Worm (Caenorhabditis elegans) whole organism, young adult: ENCODE results near the gene vit-1.

ENCODE experiments used
- B0336.3 ChIP-seq: fragments of 200-800 bp; sonication (Bioruptor generic); IDR thresholded peaks from 2 replicates; pipeline ENCODE4 v1.3.6; 2022; ENCODE audit warnings: missing genetic modification characterization, missing compliant biosample characterization
- F22D6.2 ChIP-seq: sonication (generic microtip); optimal IDR thresholded peaks from 2 replicates; lab custom pipeline; 2016; ENCODE audit warnings: mild to moderate bottlenecking, missing genetic modification characterization, missing compliant biosample characterization
- F37B4.10 ChIP-seq: fragments of 200-800 bp; sonication (Bioruptor generic); IDR thresholded peaks from 2 replicates; pipeline ENCODE4 v1.3.6; 2022; ENCODE audit warnings: missing genetic modification characterization, missing compliant biosample characterization
- F52B5.7 ChIP-seq: sonication (generic microtip); optimal IDR thresholded peaks from 2 replicates; lab custom pipeline; 2016; ENCODE audit warnings: mild to moderate bottlenecking, missing genetic modification characterization, missing compliant biosample characterization
- F57A8.1 ChIP-seq: fragments of 200-800 bp; sonication (Bioruptor generic); optimal IDR thresholded peaks from 2 replicates; lab custom pipeline; 2018; ENCODE audit warnings: mild to moderate bottlenecking, missing genetic modification characterization, moderate library complexity, missing compliant biosample characterization
- K11D2.4 ChIP-seq: fragments of 200-800 bp; sonication (Bioruptor generic); IDR thresholded peaks from 2 replicates; pipeline ENCODE4 v1.3.6; 2022; ENCODE audit warnings: missing genetic modification reagents, missing genetic modification characterization, missing compliant biosample characterization
- Y67H2A.10 ChIP-seq: fragments of 200-800 bp; sonication (Bioruptor generic); conservative IDR thresholded peaks from 2 replicates; pipeline ENCODE4 v1.3.6; 2022; ENCODE audit warnings: missing genetic modification reagents, missing genetic modification characterization, missing compliant biosample characterization
- Y95B8A.8 ChIP-seq: fragments of 200-800 bp; sonication (Bioruptor generic); IDR thresholded peaks from 2 replicates; pipeline ENCODE4 v1.3.6; 2022; ENCODE audit warnings: missing genetic modification reagents, missing genetic modification characterization, missing compliant biosample characterization
- ama-1 ChIP-seq, 3 experiments: fragments of 150-350 bp in 1 of 3; sonication (generic microtip) in 2 of 3; optimal IDR thresholded peaks; 2 replicates each; lab custom pipeline; 2014 to 2018; ENCODE audit warnings: missing biosample characterization in 2 of 3, missing genetic modification characterization in 2 of 3, missing genetic modification reagents in 2 of 3
- aptf-2 ChIP-seq: fragments of 200-800 bp; sonication (Bioruptor generic); conservative IDR thresholded peaks from 2 replicates; pipeline ENCODE4 v1.3.6; 2022; ENCODE audit warnings: missing genetic modification reagents, missing genetic modification characterization, missing compliant biosample characterization
- athp-1 ChIP-seq: sonication (generic microtip); optimal IDR thresholded peaks from 2 replicates; lab custom pipeline; 2017; ENCODE audit warnings: mild to moderate bottlenecking, missing genetic modification characterization, missing compliant biosample characterization
- attf-3 ChIP-seq: fragments of 200-800 bp; sonication (Bioruptor generic); conservative IDR thresholded peaks from 2 replicates; pipeline ENCODE4 v1.3.6; 2022; ENCODE audit warnings: missing genetic modification reagents, missing genetic modification characterization, missing compliant biosample characterization
- attf-6 ChIP-seq: fragments of 200-800 bp; sonication (Bioruptor generic); IDR thresholded peaks from 2 replicates; pipeline ENCODE4 v1.3.6; 2022; ENCODE audit warnings: missing genetic modification reagents, missing genetic modification characterization, missing compliant biosample characterization
- ccch-3 ChIP-seq: fragments of 200-800 bp; sonication (Bioruptor generic); optimal IDR thresholded peaks from 2 replicates; lab custom pipeline; 2018; ENCODE audit warnings: mild to moderate bottlenecking, missing genetic modification characterization, missing compliant biosample characterization
- cebp-2 ChIP-seq: fragments of 200-800 bp; sonication (Bioruptor generic); IDR thresholded peaks from 2 replicates; pipeline ENCODE4 v1.3.6; 2022; ENCODE audit warnings: missing genetic modification characterization, missing compliant biosample characterization
- ceh-58 ChIP-seq: fragments of 200-800 bp; sonication (Bioruptor generic); IDR thresholded peaks from 2 replicates; pipeline ENCODE4 v1.3.6; 2022; ENCODE audit warnings: missing genetic modification characterization, missing compliant biosample characterization
- ceh-91 ChIP-seq: fragments of 200-800 bp; sonication (Bioruptor generic); IDR thresholded peaks from 2 replicates; pipeline ENCODE4 v1.3.6; 2022; ENCODE audit warnings: missing genetic modification reagents, missing genetic modification characterization, missing compliant biosample characterization
- dox-1 ChIP-seq: fragments of 200-800 bp; sonication (Bioruptor generic); IDR thresholded peaks from 2 replicates; pipeline ENCODE4 v1.3.6; 2022; ENCODE audit warnings: missing genetic modification reagents, missing genetic modification characterization, missing compliant biosample characterization
- dpff-1 ChIP-seq: sonication (generic microtip); optimal IDR thresholded peaks from 2 replicates; lab custom pipeline; 2017; ENCODE audit warnings: mild to moderate bottlenecking, missing genetic modification characterization, missing compliant biosample characterization
- egl-44 ChIP-seq: fragments of 200-800 bp; sonication (Bioruptor generic); IDR thresholded peaks from 2 replicates; pipeline ENCODE4 v1.3.6; 2022; ENCODE audit warnings: missing genetic modification reagents, missing genetic modification characterization, missing compliant biosample characterization
- ets-4 ChIP-seq: fragments of 200-800 bp; sonication (Bioruptor generic); optimal IDR thresholded peaks from 2 replicates; lab custom pipeline; 2018; ENCODE audit warnings: mild to moderate bottlenecking, missing genetic modification characterization, missing compliant biosample characterization
- gei-17 ChIP-seq: fragments of 200-800 bp; sonication (Bioruptor generic); optimal IDR thresholded peaks from 2 replicates; lab custom pipeline; 2018; ENCODE audit warnings: mild to moderate bottlenecking, missing genetic modification characterization, missing compliant biosample characterization
- hlh-26 ChIP-seq: fragments of 200-800 bp; sonication (Bioruptor generic); conservative IDR thresholded peaks from 2 replicates; pipeline ENCODE4 v1.3.6; 2022; ENCODE audit warnings: missing genetic modification reagents, missing genetic modification characterization, missing compliant biosample characterization
- hmg-20 ChIP-seq: fragments of 200-800 bp; sonication (Bioruptor generic); IDR thresholded peaks from 2 replicates; pipeline ENCODE4 v1.3.6; 2022; ENCODE audit warnings: missing genetic modification reagents, missing genetic modification characterization, missing compliant biosample characterization
- hrde-1 ChIP-seq: sonication (generic microtip); optimal IDR thresholded peaks from 2 replicates; lab custom pipeline; 2016; ENCODE audit warnings: missing genetic modification characterization, mild to moderate bottlenecking, missing compliant biosample characterization, moderate library complexity, missing genotype, missing genetic modification reagents, borderline replicate concordance
- hsf-1 ChIP-seq: fragments of 200-800 bp; sonication (Bioruptor generic); IDR thresholded peaks from 2 replicates; pipeline ENCODE4 v1.3.6; 2022; ENCODE audit warnings: missing genetic modification reagents, missing genetic modification characterization, missing compliant biosample characterization
- let-607 ChIP-seq, 2 experiments: fragments of 200-800 bp in 1 of 2; sonication (Bioruptor generic) in 1 of 2; sonication (generic microtip) in 1 of 2; optimal IDR thresholded peaks; 2 replicates each; lab custom pipeline; 2016 to 2018; ENCODE audit warnings: mild to moderate bottlenecking in 2 of 2, missing compliant biosample characterization in 2 of 2, missing genetic modification characterization in 2 of 2, moderate library complexity in 2 of 2, missing genotype in 1 of 2
- lir-1 ChIP-seq: fragments of 200-800 bp; sonication (Bioruptor generic); conservative IDR thresholded peaks from 2 replicates; pipeline ENCODE4 v1.3.6; 2022; ENCODE audit warnings: missing genetic modification reagents, missing genetic modification characterization, missing compliant biosample characterization
- lsy-27 ChIP-seq: sonication (generic microtip); optimal IDR thresholded peaks from 2 replicates; lab custom pipeline; 2017; ENCODE audit warnings: missing genetic modification characterization, mild to moderate bottlenecking, missing compliant biosample characterization, antibody characterized with exemption, missing genotype, borderline replicate concordance; ENCODE audit not compliant: insufficient read depth
- madf-10 ChIP-seq: sonication (generic microtip); optimal IDR thresholded peaks from 2 replicates; lab custom pipeline; 2016; ENCODE audit warnings: mild to moderate bottlenecking, missing genetic modification characterization, missing compliant biosample characterization
- madf-6 ChIP-seq: fragments of 200-800 bp; sonication (Bioruptor generic); IDR thresholded peaks from 2 replicates; pipeline ENCODE4 v1.3.6; 2022; ENCODE audit warnings: missing genetic modification reagents, missing genetic modification characterization, missing compliant biosample characterization
- madf-8 ChIP-seq: fragments of 200-800 bp; sonication (Bioruptor generic); conservative IDR thresholded peaks from 2 replicates; pipeline ENCODE4 v1.3.6; 2022; ENCODE audit warnings: missing genetic modification reagents, missing genetic modification characterization, missing compliant biosample characterization
- mel-28 ChIP-seq: sonication (generic microtip); optimal IDR thresholded peaks from 2 replicates; lab custom pipeline; 2016; ENCODE audit warnings: borderline replicate concordance, mild to moderate bottlenecking, missing genetic modification characterization, missing compliant biosample characterization
- mxl-1 ChIP-seq: sonication (generic microtip); optimal IDR thresholded peaks from 2 replicates; lab custom pipeline; 2016; ENCODE audit warnings: missing genetic modification characterization, missing compliant biosample characterization
- nhr-179 ChIP-seq: sonication (generic microtip); optimal IDR thresholded peaks from 2 replicates; lab custom pipeline; 2016; ENCODE audit warnings: mild to moderate bottlenecking, missing genetic modification characterization, missing compliant biosample characterization
- nhr-27 ChIP-seq: fragments of 200-800 bp; sonication (Bioruptor generic); optimal IDR thresholded peaks from 2 replicates; lab custom pipeline; 2018; ENCODE audit warnings: mild to moderate bottlenecking, missing genetic modification characterization, moderate library complexity, missing compliant biosample characterization
- nhr-90 ChIP-seq: sonication (generic microtip); optimal IDR thresholded peaks from 2 replicates; lab custom pipeline; 2016; ENCODE audit warnings: missing genotype, mild to moderate bottlenecking, missing genetic modification characterization, missing compliant biosample characterization
- rec-8 ChIP-seq, 2 experiments: sonication (generic microtip); optimal IDR thresholded peaks; 2 replicates each; lab custom pipeline; 2016; ENCODE audit warnings: mild to moderate bottlenecking in 2 of 2, missing genetic modification characterization in 2 of 2, missing genetic modification reagents in 2 of 2, missing genotype in 2 of 2, missing biosample characterization in 1 of 2, missing compliant biosample characterization in 1 of 2, moderate library complexity in 1 of 2
- repo-1 ChIP-seq: sonication (generic microtip); optimal IDR thresholded peaks from 2 replicates; lab custom pipeline; 2017; ENCODE audit warnings: mild to moderate bottlenecking, missing genetic modification characterization, missing compliant biosample characterization
- sea-2 ChIP-seq: fragments of 200-800 bp; sonication (Bioruptor generic); IDR thresholded peaks from 2 replicates; pipeline ENCODE4 v1.3.6; 2022; ENCODE audit warnings: missing genetic modification characterization, missing compliant biosample characterization
- snpc-1.1 ChIP-seq: sonication (generic microtip); optimal IDR thresholded peaks from 2 replicates; lab custom pipeline; 2017; ENCODE audit warnings: missing genetic modification characterization, mild to moderate bottlenecking, missing compliant biosample characterization, antibody characterized with exemption, moderate library complexity, missing genotype, missing genetic modification reagents; ENCODE audit not compliant: insufficient read depth
- snpc-1.3 ChIP-seq: sonication (generic microtip); optimal IDR thresholded peaks from 2 replicates; lab custom pipeline; 2017; ENCODE audit warnings: missing genetic modification characterization, mild to moderate bottlenecking, missing compliant biosample characterization, antibody characterized with exemption, moderate library complexity, missing genotype, missing genetic modification reagents; ENCODE audit not compliant: insufficient read depth
- somi-1 ChIP-seq: fragments of 200-800 bp; sonication (Bioruptor generic); optimal IDR thresholded peaks from 2 replicates; lab custom pipeline; 2018; ENCODE audit warnings: mild to moderate bottlenecking, missing genetic modification characterization, missing compliant biosample characterization
- xnd-1 ChIP-seq: sonication (generic microtip); optimal IDR thresholded peaks from 2 replicates; lab custom pipeline; 2016; ENCODE audit warnings: missing genotype, missing genetic modification reagents, missing genetic modification characterization, missing compliant biosample characterization
- ztf-28 ChIP-seq: fragments of 200-800 bp; sonication (Bioruptor generic); IDR thresholded peaks from 2 replicates; pipeline ENCODE4 v1.3.6; 2022; ENCODE audit warnings: missing genetic modification reagents, missing genetic modification characterization, missing compliant biosample characterization
- ztf-3 ChIP-seq: fragments of 200-800 bp; sonication (Bioruptor generic); optimal IDR thresholded peaks from 2 replicates; lab custom pipeline; 2018; ENCODE audit warnings: mild to moderate bottlenecking, missing genetic modification characterization, missing compliant biosample characterization
- ztf-6 ChIP-seq: fragments of 200-800 bp; sonication (Bioruptor generic); IDR thresholded peaks from 2 replicates; pipeline ENCODE4 v1.3.6; 2022; ENCODE audit warnings: missing genetic modification reagents, missing genetic modification characterization, missing compliant biosample characterization

Gene vit-1

ce11 chrX:7773714-7774318 is 46.1 kb downstream of the vit-1 start (continued):
- TF ChIP-seq madf-8 (no peak), rec-8 (tag; optimal IDR thresholded peaks at IDR 0.05; lab: Kevin White, UChicago) (peak; percentile 6 to 59), dox-1 (GFP tag; lab: Robert Waterston, UW) (peak; percentile 73), snpc-1.3 (tag; lab: Kevin White, UChicago) (peak; percentile 12), nhr-179 (tag; lab: Kevin White, UChicago) (no peak), lir-1 (GFP tag; lab: Robert Waterston, UW) (no peak), hlh-26 (GFP tag; lab: Robert Waterston, UW) (no peak), nhr-27 (tag; lab: Kevin White, UChicago) (no peak), lsy-27 (tag; lab: Kevin White, UChicago) (peak; percentile 53), nhr-90 (tag; lab: Kevin White, UChicago) (peak; percentile 62), F52B5.7 (tag; lab: Kevin White, UChicago) (no peak), madf-10 (tag; lab: Kevin White, UChicago) (peak; percentile 18), hmg-20 (GFP tag; lab: Robert Waterston, UW) (no peak), attf-6 (GFP tag; lab: Robert Waterston, UW) (0 out of 2 replicates have a peak, but pooled peaks have one; percentile 49), hrde-1 (tag; lab: Kevin White, UChicago) (peak; percentile 35), attf-3 (GFP tag; lab: Robert Waterston, UW) (no peak), ceh-58 (GFP tag; lab: Robert Waterston, UW) (no peak), xnd-1 (tag; lab: Kevin White, UChicago) (no peak), ztf-28 (GFP tag; lab: Robert Waterston, UW) (0 out of 2 replicates have a peak, but pooled peaks have one; percentile 50), ztf-3 (GFP tag; lab: Kevin White, UChicago) (no peak), athp-1 (tag; lab: Kevin White, UChicago) (peak; percentile 57), dpff-1 (no peak), B0336.3 (GFP tag; lab: Robert Waterston, UW) (no peak), F22D6.2 (tag; lab: Kevin White, UChicago) (no peak), Y67H2A.10 (GFP tag; lab: Robert Waterston, UW) (no peak), somi-1 (GFP tag; lab: Kevin White, UChicago) (peak; percentile 25), aptf-2 (GFP tag; lab: Robert Waterston, UW) (no peak), mxl-1 (tag; lab: Kevin White, UChicago) (peak; percentile 64), ccch-3 (no peak), ets-4 (no peak), K11D2.4 (GFP tag; lab: Robert Waterston, UW) (no peak), ztf-6 (GFP tag; lab: Robert Waterston, UW) (no peak), ama-1 (optimal IDR thresholded peaks at IDR 0.05; lab: Kevin White, UChicago) (no peak), ama-1 (GFP tag; optimal IDR thresholded peaks at IDR 0.05; lab: Kevin White, UChicago) (peak in 1 of 2 experiments; percentile 50), mel-28 (tag; lab: Kevin White, UChicago) (no peak), F57A8.1 (GFP tag; lab: Kevin White, UChicago) (no peak), Y95B8A.8 (GFP tag; lab: Robert Waterston, UW) (no peak), cebp-2 (GFP tag; lab: Robert Waterston, UW) (no peak), snpc-1.1 (tag; lab: Kevin White, UChicago) (no peak), let-607 (tag; optimal IDR thresholded peaks at IDR 0.05; lab: Kevin White, UChicago) (peak in 1 of 2 experiments; percentile 20), ceh-91 (GFP tag; lab: Robert Waterston, UW) (no peak), repo-1 (no peak), F37B4.10 (GFP tag; lab: Robert Waterston, UW) (no peak), sea-2 (GFP tag; lab: Robert Waterston, UW) (no peak), gei-17 (GFP tag; lab: Kevin White, UChicago) (no peak), madf-6 (GFP tag; lab: Robert Waterston, UW) (peak; percentile 39; the same call in 1 of the 2 replicates), egl-44 (GFP tag; lab: Robert Waterston, UW) (no peak), hsf-1 (GFP tag; lab: Robert Waterston, UW) (no peak)
